Fruit fly (Drosophila melanogaster) whole organism, embryonic: ENCODE measurements around the gene CG44139.

Experiments used
- Bdp1 ChIP-seq: fragments of 200-800 bp; sonication (Bioruptor generic); optimal IDR thresholded peaks from 3 replicates; lab custom pipeline; 2016; ENCODE audit warnings: missing biosample characterization, missing genetic modification characterization
- CG10543 ChIP-seq: fragments of 200-800 bp; sonication (Bioruptor generic); optimal IDR thresholded peaks from 3 replicates; lab custom pipeline; 2017; ENCODE audit warnings: missing biosample characterization, mild to moderate bottlenecking, missing genetic modification characterization, moderate library complexity
- CG13894 ChIP-seq: fragments of 200-800 bp; sonication (Bioruptor generic); optimal IDR thresholded peaks from 3 replicates; lab custom pipeline; 2018; ENCODE audit warnings: missing biosample characterization, mild to moderate bottlenecking, missing genetic modification characterization, moderate library complexity
- CG14860 ChIP-seq: fragments of 200-800 bp; sonication (Bioruptor generic); IDR thresholded peaks from 3 replicates; pipeline ENCODE4 v1.3.6; 2022; ENCODE audit warnings: missing biosample characterization, missing genetic modification characterization; ENCODE audit not compliant: partially characterized antibody
- CG16813 ChIP-seq: fragments of 200-800 bp; sonication (Bioruptor generic); IDR thresholded peaks from 3 replicates; pipeline ENCODE4 v1.3.6; 2022; ENCODE audit warnings: missing biosample characterization, missing genetic modification characterization; ENCODE audit not compliant: partially characterized antibody
- CG17328 ChIP-seq: fragments of 200-800 bp; sonication (Bioruptor generic); IDR thresholded peaks from 2 replicates; pipeline ENCODE4 v1.3.6; 2022; ENCODE audit warnings: missing biosample characterization, missing genetic modification characterization
- CG30020 ChIP-seq: fragments of 200-800 bp; optimal IDR thresholded peaks from 2 replicates; lab custom pipeline; 2019; ENCODE audit warnings: missing biosample characterization, mild to moderate bottlenecking, missing genetic modification characterization, moderate library complexity
- CG30431 ChIP-seq: fragments of 200-800 bp; sonication (Bioruptor generic); optimal IDR thresholded peaks from 2 replicates; lab custom pipeline; 2017; ENCODE audit warnings: missing biosample characterization, missing genetic modification characterization
- CG31388 ChIP-seq: fragments of 200-800 bp; sonication (Bioruptor generic); optimal IDR thresholded peaks from 2 replicates; lab custom pipeline; 2016; ENCODE audit warnings: missing biosample characterization, missing genetic modification characterization
- CG31441 ChIP-seq: fragments of 200-800 bp; sonication (Bioruptor generic); IDR thresholded peaks from 2 replicates; pipeline ENCODE4 v1.3.6; 2022; ENCODE audit warnings: missing biosample characterization, missing genetic modification characterization
- CG42726 ChIP-seq: fragments of 200-800 bp; sonication (Bioruptor generic); IDR thresholded peaks from 2 replicates; pipeline ENCODE4 v1.3.6; 2022; ENCODE audit warnings: missing biosample characterization, missing genetic modification characterization; ENCODE audit not compliant: partially characterized antibody
- CG6791 ChIP-seq: fragments of 200-800 bp; sonication (Bioruptor generic); IDR thresholded peaks from 3 replicates; pipeline ENCODE4 v1.3.6; 2022; ENCODE audit warnings: missing biosample characterization, missing genetic modification characterization; ENCODE audit not compliant: partially characterized antibody
- CG7963 ChIP-seq: fragments of 200-800 bp; sonication (Bioruptor generic); IDR thresholded peaks from 3 replicates; pipeline ENCODE4 v1.3.6; 2022; ENCODE audit warnings: missing biosample characterization, missing genetic modification characterization; ENCODE audit not compliant: partially characterized antibody
- Drgx ChIP-seq: fragments of 200-800 bp; sonication (Bioruptor generic); IDR thresholded peaks from 2 replicates; pipeline ENCODE4 v1.3.6; 2022; ENCODE audit warnings: missing biosample characterization, missing genetic modification characterization
- HLH4C ChIP-seq: fragments of 200-800 bp; sonication (Bioruptor generic); IDR thresholded peaks from 3 replicates; pipeline ENCODE4 v1.3.6; 2022; ENCODE audit warnings: missing biosample characterization, missing genetic modification characterization; ENCODE audit not compliant: partially characterized antibody
- HmgD ChIP-seq: fragments of 200-800 bp; sonication (Bioruptor generic); optimal IDR thresholded peaks from 3 replicates; lab custom pipeline; 2016; ENCODE audit warnings: missing biosample characterization, missing genetic modification characterization
- Med ChIP-seq: fragments of 200-800 bp; sonication (Bioruptor generic); peaks from one replicate; lab custom pipeline; 2016; ENCODE audit warnings: missing biosample characterization, missing genetic modification characterization, mild to moderate bottlenecking, inconsistent platforms, moderate library complexity
- Oli ChIP-seq: fragments of 200-800 bp; sonication (Bioruptor generic); optimal IDR thresholded peaks from 2 replicates; lab custom pipeline; 2018; ENCODE audit warnings: missing biosample characterization, mild to moderate bottlenecking, missing genetic modification characterization, moderate library complexity
- Opbp ChIP-seq: fragments of 200-800 bp; sonication (Bioruptor generic); IDR thresholded peaks from 3 replicates; pipeline ENCODE4 v1.3.6; 2022; ENCODE audit warnings: missing biosample characterization, missing genetic modification characterization; ENCODE audit not compliant: partially characterized antibody
- Six4 ChIP-seq: fragments of 200-800 bp; sonication (Bioruptor generic); optimal IDR thresholded peaks from 2 replicates; lab custom pipeline; 2016; ENCODE audit warnings: missing biosample characterization, missing genetic modification characterization
- TFAM ChIP-seq: fragments of 200-800 bp; sonication (Bioruptor generic); optimal IDR thresholded peaks from 2 replicates; lab custom pipeline; 2017; ENCODE audit warnings: missing biosample characterization, missing genetic modification characterization, inconsistent platforms
- amos ChIP-seq: fragments of 200-800 bp; sonication (Bioruptor generic); IDR thresholded peaks from 2 replicates; pipeline ENCODE4 v1.3.6; 2022; ENCODE audit warnings: missing biosample characterization, missing genetic modification characterization; ENCODE audit not compliant: partially characterized antibody
- ato ChIP-seq: fragments of 200-800 bp; sonication (Bioruptor generic); IDR thresholded peaks from 2 replicates; pipeline ENCODE4 v1.3.6; 2022; ENCODE audit warnings: missing biosample characterization, missing genetic modification characterization; ENCODE audit not compliant: partially characterized antibody
- cg ChIP-seq: fragments of 200-800 bp; sonication (Bioruptor generic); optimal IDR thresholded peaks from 3 replicates; lab custom pipeline; 2019; ENCODE audit warnings: missing biosample characterization, mild to moderate bottlenecking, missing genetic modification characterization, moderate library complexity
- ci ChIP-seq: fragments of 200-800 bp; sonication (Bioruptor generic); IDR thresholded peaks from 3 replicates; pipeline ENCODE4 v1.3.6; 2022; ENCODE audit warnings: missing biosample characterization, missing genetic modification characterization
- corto ChIP-seq: fragments of 200-800 bp; sonication (Bioruptor generic); optimal IDR thresholded peaks from 2 replicates; lab custom pipeline; 2016; ENCODE audit warnings: missing biosample characterization, mild to moderate bottlenecking, missing genetic modification characterization, moderate library complexity
- crol ChIP-seq: fragments of 200-800 bp; sonication (Bioruptor generic); IDR thresholded peaks from 2 replicates; pipeline ENCODE4 v1.3.6; 2022; ENCODE audit warnings: missing biosample characterization, missing genetic modification characterization
- crp ChIP-seq, 2 experiments: fragments of 200-800 bp; sonication (Bioruptor generic); optimal IDR thresholded peaks; 2 replicates in 1 of 2; 3 replicates in 1 of 2; lab custom pipeline; 2017; ENCODE audit warnings: missing biosample characterization in 2 of 2, missing genetic modification characterization in 2 of 2, mild to moderate bottlenecking in 1 of 2, moderate library complexity in 1 of 2
- ftz-f1 ChIP-seq: fragments of 200-800 bp; sonication (Bioruptor generic); optimal IDR thresholded peaks from 2 replicates; lab custom pipeline; 2016; ENCODE audit warnings: missing biosample characterization, missing genetic modification characterization
- gro ChIP-seq: fragments of 200-800 bp; sonication (Bioruptor generic); optimal IDR thresholded peaks from 2 replicates; lab custom pipeline; 2016; ENCODE audit warnings: missing biosample characterization, missing genetic modification characterization
- knrl ChIP-seq: fragments of 200-800 bp; sonication (Bioruptor generic); IDR thresholded peaks from 3 replicates; pipeline ENCODE4 v1.3.6; 2022; ENCODE audit warnings: missing biosample characterization, missing genetic modification characterization; ENCODE audit not compliant: partially characterized antibody
- oc ChIP-seq: fragments of 200-800 bp; sonication (Bioruptor generic); optimal IDR thresholded peaks from 2 replicates; lab custom pipeline; 2018; ENCODE audit warnings: missing biosample characterization, mild to moderate bottlenecking, missing genetic modification characterization, moderate library complexity
- pan ChIP-seq, 4 experiments: fragments of >200 bp in 3 of 4; fragments of 200-800 bp in 1 of 4; sonication (Bioruptor generic) in 1 of 4; optimal IDR thresholded peaks in 3 of 4; IDR thresholded peaks in 1 of 4; 2 replicates each; pipeline versions ENCODE4 v1.3.6 to Lab custom; 2017 to 2022; ENCODE audit warnings: missing biosample characterization in 2 of 4, missing genetic modification characterization in 2 of 4, mixed read lengths in 1 of 4
- pros ChIP-seq: fragments of 200-800 bp; sonication (Bioruptor generic); optimal IDR thresholded peaks from 3 replicates; lab custom pipeline; 2019; ENCODE audit warnings: missing biosample characterization, mild to moderate bottlenecking, missing genetic modification characterization, moderate library complexity
- schlank ChIP-seq: fragments of 200-800 bp; sonication (Bioruptor generic); optimal IDR thresholded peaks from 2 replicates; lab custom pipeline; 2018; ENCODE audit warnings: missing biosample characterization, mild to moderate bottlenecking, missing genetic modification characterization
- sens-2 ChIP-seq: fragments of 200-800 bp; sonication (Bioruptor generic); IDR thresholded peaks from 2 replicates; pipeline ENCODE4 v1.3.6; 2022; ENCODE audit warnings: missing biosample characterization, missing genetic modification characterization
- vnd ChIP-seq: fragments of 200-800 bp; sonication (Bioruptor generic); IDR thresholded peaks from 3 replicates; pipeline ENCODE4 v1.3.6; 2022; ENCODE audit warnings: missing biosample characterization, missing genetic modification characterization; ENCODE audit not compliant: partially characterized antibody
- vvl ChIP-seq: fragments of 200-800 bp; sonication (Bioruptor generic); IDR thresholded peaks from 2 replicates; pipeline ENCODE4 v1.3.6; 2022; ENCODE audit warnings: missing biosample characterization, missing genetic modification characterization
- zen2 ChIP-seq: fragments of 200-800 bp; sonication (Bioruptor generic); IDR thresholded peaks from 3 replicates; pipeline ENCODE4 v1.3.6; 2022; ENCODE audit warnings: missing biosample characterization, missing genetic modification characterization; ENCODE audit not compliant: partially characterized antibody

Gene CG44139

dm6 chr2L:2462306-2462844 lies 37.8 kb downstream of the CG44139 start:
- TF ChIP-seq TFAM (no peak), vvl (GFP tag; lab: Robert Waterston, UW) (peak; percentile 74; the same call in 1 of the 2 replicates), Opbp (GFP tag; lab: Robert Waterston, UW) (peak; percentile 42; the same call in 1 of the 3 replicates), schlank (tag; lab: Kevin White, UChicago) (no peak), CG30431 (no peak), crp (GFP tag; optimal IDR thresholded peaks at IDR 0.05; lab: Kevin White, UChicago) (no peak), HmgD (GFP tag; lab: Kevin White, UChicago) (no peak), ci (GFP tag; lab: Robert Waterston, UW) (0 out of 3 replicates have a peak, but pooled peaks have one; percentile 35), pan (optimal IDR thresholded peaks at IDR 0.05; lab: Kevin White, UChicago) (no peak), pan (GFP tag; optimal IDR thresholded peaks at IDR 0.05 in 1 of 2, IDR thresholded peaks at IDR 0.05 in 1 of 2) (no peak), pros (no peak), CG13894 (tag; lab: Kevin White, UChicago) (no peak), oc (tag; lab: Kevin White, UChicago) (peak; percentile 62), crol (GFP tag; lab: Robert Waterston, UW) (peak; percentile 41), CG42726 (no peak), vnd (GFP tag; lab: Robert Waterston, UW) (no peak), Bdp1 (GFP tag; lab: Kevin White, UChicago) (peak; percentile 96), CG31388 (GFP tag; lab: Kevin White, UChicago) (no peak), gro (no peak), amos (GFP tag; lab: Robert Waterston, UW) (peak; percentile 73; the same call in 1 of the 2 replicates), CG16813 (GFP tag; lab: Robert Waterston, UW) (peak; percentile 61), HLH4C (GFP tag; lab: Robert Waterston, UW) (peak; percentile 15; the same call in 1 of the 3 replicates), Six4 (GFP tag; lab: Kevin White, UChicago) (no peak), ftz-f1 (GFP tag; lab: Kevin White, UChicago) (no peak), Oli (tag; lab: Kevin White, UChicago) (no peak), CG17328 (GFP tag; lab: Robert Waterston, UW) (no peak), CG14860 (0 out of 3 replicates have a peak, but pooled peaks have one; percentile 42), Drgx (GFP tag; lab: Robert Waterston, UW) (no peak), cg (GFP tag; lab: Kevin White, UChicago) (no peak), CG30020 (tag; lab: Kevin White, UChicago) (no peak), knrl (GFP tag; lab: Robert Waterston, UW) (0 out of 3 replicates have a peak, but pooled peaks have one; percentile 24), ato (GFP tag; lab: Robert Waterston, UW) (no peak), CG7963 (GFP tag; lab: Robert Waterston, UW) (0 out of 3 replicates have a peak, but pooled peaks have one; percentile 45), CG6791 (GFP tag; lab: Robert Waterston, UW) (peak; percentile 74), CG10543 (GFP tag; lab: Kevin White, UChicago) (no peak), CG31441 (GFP tag; lab: Robert Waterston, UW) (no peak), corto (no peak), sens-2 (GFP tag; lab: Robert Waterston, UW) (no peak), Med (GFP tag; lab: Kevin White, UChicago) (peak; percentile 38), zen2 (GFP tag; lab: Robert Waterston, UW) (0 out of 3 replicates have a peak, but pooled peaks have one; percentile 30)
